Fruit fly (Drosophila melanogaster) whole organism, pupa: Measurements from ENCODE around the gene CG14424.

ENCODE experiments used
- CG14655 ChIP-seq: fragments of 200-800 bp; sonication (Bioruptor generic); optimal IDR thresholded peaks from 3 replicates; lab custom pipeline; 2017; ENCODE audit warnings: mild to moderate bottlenecking, missing biosample characterization, missing genetic modification reagents, missing genetic modification characterization
- CG15710 ChIP-seq: fragments of 200-800 bp; sonication (Bioruptor generic); optimal IDR thresholded peaks from 2 replicates; lab custom pipeline; 2018; ENCODE audit warnings: missing biosample characterization, mild to moderate bottlenecking, missing genetic modification characterization, moderate library complexity
- CG34367 ChIP-seq: fragments of 200-800 bp; sonication (Bioruptor generic); optimal IDR thresholded peaks from 2 replicates; lab custom pipeline; 2018; ENCODE audit warnings: missing biosample characterization, mild to moderate bottlenecking, missing genetic modification characterization
- CG8159 ChIP-seq: fragments of 200-800 bp; sonication (Bioruptor generic); optimal IDR thresholded peaks from 3 replicates; lab custom pipeline; 2018; ENCODE audit warnings: missing biosample characterization, mild to moderate bottlenecking, missing genetic modification characterization, moderate library complexity
- CG9948 ChIP-seq: fragments of 200-800 bp; sonication (Bioruptor generic); optimal IDR thresholded peaks from 2 replicates; lab custom pipeline; 2018; ENCODE audit warnings: missing biosample characterization, mild to moderate bottlenecking, missing genetic modification characterization, moderate library complexity

DNA sequence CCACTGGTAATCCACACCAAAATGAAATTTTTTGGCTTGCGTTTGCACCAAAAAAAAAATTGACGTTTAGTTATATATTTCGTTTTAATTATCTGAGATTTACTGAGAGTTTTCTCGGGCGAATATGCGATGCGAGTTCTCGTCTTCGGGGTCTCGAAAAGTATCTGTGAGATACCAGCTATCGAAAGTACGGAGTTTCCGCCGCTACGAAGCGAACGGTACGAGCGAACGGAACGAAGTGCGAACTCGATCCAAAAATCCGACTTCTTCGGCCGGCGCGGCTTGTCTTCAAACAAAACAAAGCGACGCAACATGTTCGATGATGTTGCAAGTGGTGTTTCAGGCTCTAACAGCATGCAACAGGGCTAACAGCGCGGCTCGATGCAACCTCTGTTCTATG, 46.5 kb upstream of the CG14424 start, which contains the start of gene rst:
- TF ChIP-seq CG34367 (tag; lab: Kevin White, UChicago) = no peak
- TF ChIP-seq CG15710 = no peak
- TF ChIP-seq CG9948 (tag; lab: Kevin White, UChicago) = no peak
- no peak for TF ChIP-seq CG14655 (GFP tag; lab: Kevin White, UChicago)
- no peak for TF ChIP-seq CG8159 (tag; lab: Kevin White, UChicago)
